Worm (Caenorhabditis elegans): ENCODE data around the gene eor-2.
A peak's percentile ranks its signal among the peaks of the same experiment; 100 is the strongest.

ce11 chrX:14602676-14603075 lies at the start of gene eor-2:
- TF ChIP-seq daf-12 (tag; optimal IDR thresholded peaks at IDR 0.05): no peak
- no peak for TF ChIP-seq ztf-11 (tag; optimal IDR thresholded peaks at IDR 0.05)
- TF ChIP-seq nhr-237 (tag; optimal IDR thresholded peaks at IDR 0.05): no peak
- TF ChIP-seq elt-2 (tag; optimal IDR thresholded peaks at IDR 0.05): peak; percentile 61
- no peak for TF ChIP-seq ZK546.5 (tag; optimal IDR thresholded peaks at IDR 0.05)

All from whole organism, L3 larva.